Fruit fly (Drosophila melanogaster) whole organism, embryonic: ENCODE data around the gene CG17329.

Experiments used
- Adf1 ChIP-seq: fragments of 200-800 bp; sonication (Bioruptor generic); IDR thresholded peaks from 2 replicates; pipeline ENCODE4 v1.3.6; 2022; ENCODE audit warnings: missing biosample characterization, missing genetic modification characterization
- Asciz ChIP-seq: fragments of 200-800 bp; sonication (Bioruptor generic); optimal IDR thresholded peaks from 2 replicates; lab custom pipeline; 2017; ENCODE audit warnings: missing biosample characterization, mild to moderate bottlenecking, missing genetic modification characterization, missing genetic modification reagents
- Blimp-1 ChIP-seq: fragments of 200-800 bp; sonication (Bioruptor generic); optimal IDR thresholded peaks from 3 replicates; lab custom pipeline; 2018; ENCODE audit warnings: missing biosample characterization, missing genetic modification characterization, mild to moderate bottlenecking, moderate library complexity, missing genetic modification reagents
- CG13287 ChIP-seq: fragments of 200-800 bp; sonication (Bioruptor generic); IDR thresholded peaks from 2 replicates; pipeline ENCODE4 v1.3.6; 2022; ENCODE audit warnings: missing biosample characterization, missing genetic modification characterization; ENCODE audit not compliant: partially characterized antibody
- CG13296 ChIP-seq: fragments of 200-800 bp; sonication (Bioruptor generic); optimal IDR thresholded peaks from 3 replicates; lab custom pipeline; 2018; ENCODE audit warnings: missing biosample characterization, mild to moderate bottlenecking, missing genetic modification characterization
- CG14965 ChIP-seq: fragments of 200-800 bp; sonication (Bioruptor generic); optimal IDR thresholded peaks from 2 replicates; lab custom pipeline; 2016; ENCODE audit warnings: missing biosample characterization, missing genetic modification characterization, borderline replicate concordance
- CG1602 ChIP-seq: fragments of 200-800 bp; sonication (Bioruptor generic); optimal IDR thresholded peaks from 3 replicates; lab custom pipeline; 2016; ENCODE audit warnings: missing biosample characterization, missing genetic modification characterization
- CG17361 ChIP-seq: fragments of 200-800 bp; sonication (Bioruptor generic); IDR thresholded peaks from 3 replicates; pipeline ENCODE4 v1.3.6; 2022; ENCODE audit warnings: missing biosample characterization, missing genetic modification characterization
- CG2875 ChIP-seq: fragments of 200-800 bp; sonication (Bioruptor generic); optimal IDR thresholded peaks from 2 replicates; lab custom pipeline; 2017; ENCODE audit warnings: missing biosample characterization, mild to moderate bottlenecking, missing genetic modification characterization, missing genetic modification reagents
- CG31388 ChIP-seq: fragments of 200-800 bp; sonication (Bioruptor generic); optimal IDR thresholded peaks from 2 replicates; lab custom pipeline; 2016; ENCODE audit warnings: missing biosample characterization, missing genetic modification characterization
- CG31441 ChIP-seq: fragments of 200-800 bp; sonication (Bioruptor generic); IDR thresholded peaks from 2 replicates; pipeline ENCODE4 v1.3.6; 2022; ENCODE audit warnings: missing biosample characterization, missing genetic modification characterization
- CG3407 ChIP-seq: fragments of 200-800 bp; sonication (Bioruptor generic); optimal IDR thresholded peaks from 2 replicates; lab custom pipeline; 2018; ENCODE audit warnings: missing biosample characterization, mild to moderate bottlenecking, missing genetic modification characterization
- CG34224 ChIP-seq: fragments of 200-800 bp; sonication (Bioruptor generic); IDR thresholded peaks from 3 replicates; pipeline ENCODE4 v1.3.6; 2022; ENCODE audit warnings: missing biosample characterization, missing genetic modification characterization; ENCODE audit not compliant: partially characterized antibody
- CG34376 ChIP-seq: fragments of 200-800 bp; sonication (Bioruptor generic); optimal IDR thresholded peaks from 2 replicates; lab custom pipeline; 2018; ENCODE audit warnings: missing biosample characterization, mild to moderate bottlenecking, missing genetic modification characterization
- CG4404 ChIP-seq: fragments of 200-800 bp; sonication (Bioruptor generic); IDR thresholded peaks from 2 replicates; pipeline ENCODE4 v1.3.6; 2022; ENCODE audit warnings: missing biosample characterization, missing genetic modification characterization
- CG4730 ChIP-seq: fragments of 200-800 bp; sonication (Bioruptor generic); IDR thresholded peaks from 2 replicates; pipeline ENCODE4 v1.3.6; 2022; ENCODE audit warnings: missing biosample characterization, missing genetic modification characterization
- CG8478 ChIP-seq: fragments of >200 bp; optimal IDR thresholded peaks from 2 replicates; lab custom pipeline; 2018
- CrebB ChIP-seq: fragments of 200-800 bp; sonication (Bioruptor generic); optimal IDR thresholded peaks from 3 replicates; lab custom pipeline; 2018; ENCODE audit warnings: missing biosample characterization, mild to moderate bottlenecking, missing genetic modification characterization
- Dad ChIP-seq: fragments of 200-800 bp; sonication (Bioruptor generic); optimal IDR thresholded peaks from 3 replicates; lab custom pipeline; 2016; ENCODE audit warnings: missing biosample characterization, missing genetic modification characterization
- ERR ChIP-seq: fragments of 200-800 bp; sonication (Bioruptor generic); optimal IDR thresholded peaks from 2 replicates; lab custom pipeline; 2016; ENCODE audit warnings: missing biosample characterization, missing genetic modification characterization
- Eip74EF ChIP-seq, 2 experiments: fragments of 200-800 bp in 1 of 2; fragments of >200 bp in 1 of 2; sonication (Bioruptor generic) in 1 of 2; optimal IDR thresholded peaks; 2 replicates each; lab custom pipeline; 2017 to 2019; ENCODE audit warnings: missing biosample characterization in 2 of 2, missing genetic modification characterization in 2 of 2, mild to moderate bottlenecking in 1 of 2, moderate library complexity in 1 of 2
- Elba2 ChIP-seq: fragments of 200-800 bp; sonication (Bioruptor generic); optimal IDR thresholded peaks from 3 replicates; lab custom pipeline; 2016; ENCODE audit warnings: missing biosample characterization, missing genetic modification characterization
- Hr78 ChIP-seq, 2 experiments: fragments of 200-800 bp in 1 of 2; fragments of >200 bp in 1 of 2; sonication (Bioruptor generic) in 1 of 2; optimal IDR thresholded peaks; 2 replicates each; lab custom pipeline; 2017 to 2019; ENCODE audit warnings: missing biosample characterization in 2 of 2, missing genetic modification characterization in 2 of 2, mild to moderate bottlenecking in 1 of 2, moderate library complexity in 1 of 2
- Max ChIP-seq: fragments of 200-800 bp; sonication (Bioruptor generic); optimal IDR thresholded peaks from 2 replicates; lab custom pipeline; 2016; ENCODE audit warnings: missing biosample characterization, mild to moderate bottlenecking, missing genetic modification characterization
- Side ChIP-seq: fragments of 200-800 bp; sonication (Bioruptor generic); optimal IDR thresholded peaks from 2 replicates; lab custom pipeline; 2016; ENCODE audit warnings: missing biosample characterization, missing genetic modification characterization
- Stat92E ChIP-seq, 3 experiments: fragments of >200 bp in 2 of 3; fragments of 200-800 bp in 1 of 3; sonication (Bioruptor generic) in 1 of 3; optimal IDR thresholded peaks; 2 replicates each; lab custom pipeline; 2017 to 2019; ENCODE audit warnings: missing biosample characterization in 3 of 3, missing genetic modification characterization in 3 of 3, mild to moderate bottlenecking in 1 of 3, moderate library complexity in 1 of 3
- YL-1 ChIP-seq: fragments of 200-800 bp; sonication (Bioruptor generic); optimal IDR thresholded peaks from 3 replicates; lab custom pipeline; 2017; ENCODE audit warnings: missing biosample characterization, mild to moderate bottlenecking, missing genetic modification characterization
- ab ChIP-seq: fragments of 200-800 bp; sonication (Bioruptor generic); optimal IDR thresholded peaks from 2 replicates; lab custom pipeline; 2016; ENCODE audit warnings: missing biosample characterization, missing genetic modification characterization
- br ChIP-seq: fragments of >200 bp; optimal IDR thresholded peaks from 2 replicates; lab custom pipeline; 2017
- chinmo ChIP-seq: fragments of 200-800 bp; sonication (Bioruptor generic); IDR thresholded peaks from 4 replicates; pipeline ENCODE4 v1.3.6; 2022; ENCODE audit warnings: missing biosample characterization, missing genetic modification characterization; ENCODE audit not compliant: partially characterized antibody
- ci ChIP-seq: fragments of 200-800 bp; sonication (Bioruptor generic); IDR thresholded peaks from 3 replicates; pipeline ENCODE4 v1.3.6; 2022; ENCODE audit warnings: missing biosample characterization, missing genetic modification characterization
- crol ChIP-seq: fragments of 200-800 bp; sonication (Bioruptor generic); IDR thresholded peaks from 2 replicates; pipeline ENCODE4 v1.3.6; 2022; ENCODE audit warnings: missing biosample characterization, missing genetic modification characterization
- crp ChIP-seq, 2 experiments: fragments of 200-800 bp; sonication (Bioruptor generic); optimal IDR thresholded peaks; 2 replicates in 1 of 2; 3 replicates in 1 of 2; lab custom pipeline; 2017; ENCODE audit warnings: missing biosample characterization in 2 of 2, missing genetic modification characterization in 2 of 2, mild to moderate bottlenecking in 1 of 2, moderate library complexity in 1 of 2
- dimm ChIP-seq: fragments of 200-800 bp; sonication (Bioruptor generic); IDR thresholded peaks from 2 replicates; pipeline ENCODE4 v1.3.6; 2022; ENCODE audit warnings: missing biosample characterization, missing genetic modification characterization
- ftz-f1 ChIP-seq: fragments of 200-800 bp; sonication (Bioruptor generic); optimal IDR thresholded peaks from 2 replicates; lab custom pipeline; 2016; ENCODE audit warnings: missing biosample characterization, missing genetic modification characterization
- fu2 ChIP-seq: fragments of 200-800 bp; sonication (Bioruptor generic); optimal IDR thresholded peaks from 2 replicates; lab custom pipeline; 2016; ENCODE audit warnings: missing biosample characterization, missing genetic modification characterization
- inv ChIP-seq: fragments of 200-800 bp; sonication (Bioruptor generic); IDR thresholded peaks from 2 replicates; pipeline ENCODE4 v1.3.6; 2022; ENCODE audit warnings: missing biosample characterization, missing genetic modification characterization; ENCODE audit not compliant: partially characterized antibody
- mld ChIP-seq: fragments of 200-800 bp; sonication (Bioruptor generic); IDR thresholded peaks from 3 replicates; pipeline ENCODE4 v1.3.6; 2022; ENCODE audit warnings: missing biosample characterization, missing genetic modification characterization; ENCODE audit not compliant: partially characterized antibody
- nau ChIP-seq: fragments of 200-800 bp; sonication (Bioruptor generic); optimal IDR thresholded peaks from 3 replicates; lab custom pipeline; 2017; ENCODE audit warnings: missing biosample characterization, mild to moderate bottlenecking, missing genetic modification characterization, missing genetic modification reagents
- pho ChIP-seq: fragments of 200-800 bp; sonication (Bioruptor generic); optimal IDR thresholded peaks from 2 replicates; lab custom pipeline; 2016; ENCODE audit warnings: missing biosample characterization, missing genetic modification characterization
- prd ChIP-seq, 3 experiments: fragments of >200 bp in 2 of 3; fragments of 200-800 bp in 1 of 3; sonication (Bioruptor generic) in 1 of 3; optimal IDR thresholded peaks in 2 of 3; IDR thresholded peaks in 1 of 3; 2 replicates in 2 of 3; 3 replicates in 1 of 3; pipeline versions ENCODE4 v1.3.6 to Lab custom; 2017 to 2022; ENCODE audit warnings: missing biosample characterization in 1 of 3, missing genetic modification characterization in 1 of 3
- rib ChIP-seq: fragments of 200-800 bp; sonication (Bioruptor generic); IDR thresholded peaks from 2 replicates; pipeline ENCODE4 v1.3.6; 2022; ENCODE audit warnings: missing biosample characterization, missing genetic modification characterization
- sc ChIP-seq, 3 experiments: fragments of >200 bp in 2 of 3; fragments of 200-800 bp in 1 of 3; sonication (Bioruptor generic) in 1 of 3; optimal IDR thresholded peaks; 2 replicates in 2 of 3; 3 replicates in 1 of 3; lab custom pipeline; 2017; ENCODE audit warnings: mild to moderate bottlenecking in 1 of 3, missing biosample characterization in 1 of 3, missing genetic modification characterization in 1 of 3, missing genetic modification reagents in 1 of 3
- sisA ChIP-seq: fragments of 200-800 bp; sonication (Bioruptor generic); IDR thresholded peaks from 2 replicates; pipeline ENCODE4 v1.3.6; 2022; ENCODE audit warnings: missing biosample characterization, missing genetic modification characterization
- stwl ChIP-seq: fragments of 200-800 bp; sonication (Bioruptor generic); optimal IDR thresholded peaks from 3 replicates; lab custom pipeline; 2018; ENCODE audit warnings: missing biosample characterization, mild to moderate bottlenecking, missing genetic modification characterization, moderate library complexity
- tgo ChIP-seq: fragments of 200-800 bp; sonication (Bioruptor generic); IDR thresholded peaks from 3 replicates; pipeline ENCODE4 v1.3.6; 2022; ENCODE audit warnings: missing biosample characterization, missing genetic modification characterization
- wek ChIP-seq: fragments of 200-800 bp; sonication (Bioruptor generic); optimal IDR thresholded peaks from 3 replicates; lab custom pipeline; 2018; ENCODE audit warnings: missing biosample characterization, mild to moderate bottlenecking, missing genetic modification characterization, moderate library complexity
- zfh1 ChIP-seq: fragments of 200-800 bp; sonication (Bioruptor generic); IDR thresholded peaks from 3 replicates; pipeline ENCODE4 v1.3.6; 2022; ENCODE audit warnings: missing biosample characterization, missing genetic modification characterization
- zfh2 ChIP-seq: fragments of 200-800 bp; sonication (Bioruptor generic); optimal IDR thresholded peaks from 2 replicates; lab custom pipeline; 2016; ENCODE audit warnings: missing biosample characterization, missing genetic modification characterization

CG17329 gene

dm6 chr2L:16329102-16329520, 38.0 kb downstream of the CG17329 start, which contains the start of gene mRpL4 (continued):
- TF ChIP-seq Blimp-1 (no peak), dimm (GFP tag; lab: Robert Waterston, UW) (no peak), sc (optimal IDR thresholded peaks at IDR 0.05; lab: Kevin White, UChicago) (no peak), sc (GFP tag; optimal IDR thresholded peaks at IDR 0.05; lab: Kevin White, UChicago) (peak; percentile 13), CG31441 (GFP tag; lab: Robert Waterston, UW) (no peak), CG14965 (GFP tag; lab: Kevin White, UChicago) (no peak), chinmo (GFP tag; lab: Robert Waterston, UW) (peak; percentile 98), crp (GFP tag; optimal IDR thresholded peaks at IDR 0.05; lab: Kevin White, UChicago) (peak in 1 of 2 experiments; percentile 31), pho (GFP tag; lab: Kevin White, UChicago) (peak; percentile 75), CG34224 (GFP tag; lab: Robert Waterston, UW) (peak; percentile 99), YL-1 (GFP tag; lab: Kevin White, UChicago) (peak; percentile 28), ftz-f1 (GFP tag; lab: Kevin White, UChicago) (no peak), Side (GFP tag; lab: Kevin White, UChicago) (peak; percentile 61), CG13296 (GFP tag; lab: Kevin White, UChicago) (peak; percentile 48), nau (GFP tag; lab: Kevin White, UChicago) (no peak), ab (GFP tag; lab: Kevin White, UChicago) (peak; percentile 47), wek (GFP tag; lab: Kevin White, UChicago) (peak; percentile 31), Eip74EF (GFP tag; optimal IDR thresholded peaks at IDR 0.05; lab: Kevin White, UChicago) (no peak), tgo (peak; percentile 27; the same call in 1 of the 3 replicates), br (lab: Kevin White, UChicago) (no peak), CG31388 (GFP tag; lab: Kevin White, UChicago) (no peak), mld (GFP tag; lab: Robert Waterston, UW) (peak; percentile 98), CG34376 (no peak), crol (no peak), CG4730 (peak; percentile 47; the same call in 1 of the 2 replicates), CG13287 (GFP tag; lab: Robert Waterston, UW) (peak; percentile 99), prd (optimal IDR thresholded peaks at IDR 0.05; lab: Kevin White, UChicago) (no peak), prd (GFP tag; IDR thresholded peaks at IDR 0.05; lab: Robert Waterston, UW) (peak; percentile 81; the same call in 2 of the 3 replicates), CG8478 (lab: Kevin White, UChicago) (no peak), CG2875 (peak; percentile 32), ci (GFP tag; lab: Robert Waterston, UW) (peak; percentile 63), Elba2 (GFP tag; lab: Kevin White, UChicago) (peak; percentile 32), ERR (peak; percentile 44), CG4404 (no peak), Adf1 (GFP tag; lab: Robert Waterston, UW) (no peak), Hr78 (GFP tag; optimal IDR thresholded peaks at IDR 0.05; lab: Kevin White, UChicago) (no peak), CG1602 (GFP tag; lab: Kevin White, UChicago) (peak; percentile 58), Max (no peak), CG17361 (GFP tag; lab: Robert Waterston, UW) (peak; percentile 69; the same call in 2 of the 3 replicates), zfh1 (GFP tag; lab: Robert Waterston, UW) (peak; percentile 72), inv (GFP tag; lab: Robert Waterston, UW) (peak; percentile 98), CG3407 (GFP tag; lab: Kevin White, UChicago) (no peak), fu2 (GFP tag; lab: Kevin White, UChicago) (peak; percentile 70), zfh2 (GFP tag; lab: Kevin White, UChicago) (peak; percentile 85), sisA (GFP tag; lab: Robert Waterston, UW) (peak; percentile 80), CrebB (tag; lab: Kevin White, UChicago) (no peak), rib (GFP tag; lab: Robert Waterston, UW) (no peak), stwl (peak; percentile 82), Asciz (no peak), Stat92E (GFP tag; optimal IDR thresholded peaks at IDR 0.05; lab: Kevin White, UChicago) (no peak), Dad (GFP tag; lab: Kevin White, UChicago) (peak; percentile 69)
